Fruit fly (Drosophila melanogaster): ENCODE measurements around the gene CG14315.

Gene CG14315

dm6 chr3R:18158401-18158800 is at the start of gene CG14315:
Gene CG14315, plus strand, starts transcription at chr3R:18158701.
- TF ChIP-seq jim (GFP tag; optimal IDR thresholded peaks at IDR 0.05) (no peak), sage (GFP tag; optimal IDR thresholded peaks at IDR 0.05) (no peak), ey (GFP tag; optimal IDR thresholded peaks at IDR 0.05) (no peak), Hr83 (GFP tag; optimal IDR thresholded peaks at IDR 0.05; ENCODE audit: poor library complexity, severe bottlenecking) (no peak), pan (optimal IDR thresholded peaks at IDR 0.05) (no peak), CG9705 (GFP tag; optimal IDR thresholded peaks at IDR 0.05) (no peak)

- TF ChIP-seq N (GFP tag; optimal IDR thresholded peaks at IDR 0.05), result no peak
- no peak for TF ChIP-seq sage (GFP tag; optimal IDR thresholded peaks at IDR 0.05)
- no peak for TF ChIP-seq jim (GFP tag; optimal IDR thresholded peaks at IDR 0.05)
- TF ChIP-seq OdsH (GFP tag; optimal IDR thresholded peaks at IDR 0.05), result no peak
- TF ChIP-seq Hnf4 (GFP tag; optimal IDR thresholded peaks at IDR 0.05), result no peak
- TF ChIP-seq CrebA (GFP tag; optimal IDR thresholded peaks at IDR 0.05; ENCODE audit: borderline replicate concordance), result no peak
- TF ChIP-seq Dif (GFP tag; optimal IDR thresholded peaks at IDR 0.05; ENCODE audit: partially characterized antibody), result no peak
These were observed 46.8 kb upstream of the CG14315 start for dm6 chr3R:18111709-18112110.

dm6 chr3R:18114834-18115233 is 43.7 kb upstream of the CG14315 start:
- TF ChIP-seq GATAd (GFP tag; optimal IDR thresholded peaks at IDR 0.05), result no peak

dm6 chr3R:18117525-18117924 is 41.0 kb upstream of the CG14315 start:
- TF ChIP-seq woc (GFP tag; optimal IDR thresholded peaks at IDR 0.05) (no peak), CG9705 (GFP tag; optimal IDR thresholded peaks at IDR 0.05) (no peak), Vsx2 (GFP tag; optimal IDR thresholded peaks at IDR 0.05; ENCODE audit: partially characterized antibody) (no peak), br (GFP tag; optimal IDR thresholded peaks at IDR 0.05) (no peak), tai (GFP tag; optimal IDR thresholded peaks at IDR 0.05) (no peak), dsf (GFP tag; optimal IDR thresholded peaks at IDR 0.05; ENCODE audit: borderline replicate concordance) (no peak), N (GFP tag; optimal IDR thresholded peaks at IDR 0.05) (no peak), psq (GFP tag; optimal IDR thresholded peaks at IDR 0.05) (no peak), pan (optimal IDR thresholded peaks at IDR 0.05) (no peak)

dm6 chr3R:18118239-18118638 is 40.3 kb upstream of the CG14315 start:
- TF ChIP-seq jim (GFP tag; optimal IDR thresholded peaks at IDR 0.05) (no peak), usp (GFP tag; optimal IDR thresholded peaks at IDR 0.05) (no peak), dsf (GFP tag; optimal IDR thresholded peaks at IDR 0.05; ENCODE audit: borderline replicate concordance) (no peak), CG9705 (GFP tag; optimal IDR thresholded peaks at IDR 0.05) (no peak), fru (GFP tag; optimal IDR thresholded peaks at IDR 0.05) (no peak), woc (GFP tag; optimal IDR thresholded peaks at IDR 0.05) (no peak), Hnf4 (GFP tag; optimal IDR thresholded peaks at IDR 0.05) (no peak), Jra (GFP tag; optimal IDR thresholded peaks at IDR 0.05) (no peak), lola (GFP tag; optimal IDR thresholded peaks at IDR 0.05) (no peak), pan (optimal IDR thresholded peaks at IDR 0.05) (no peak), OdsH (GFP tag; optimal IDR thresholded peaks at IDR 0.05) (no peak), tai (GFP tag; optimal IDR thresholded peaks at IDR 0.05) (no peak), CrebA (GFP tag; optimal IDR thresholded peaks at IDR 0.05; ENCODE audit: borderline replicate concordance) (no peak), Abd-B (GFP tag; optimal IDR thresholded peaks at IDR 0.05) (no peak), h (GFP tag; optimal IDR thresholded peaks at IDR 0.05) (no peak), psq (GFP tag; optimal IDR thresholded peaks at IDR 0.05) (no peak), Hr78 (GFP tag; optimal IDR thresholded peaks at IDR 0.05) (no peak)

dm6 chr3R:18118695-18119094 is 39.8 kb upstream of the CG14315 start:
- TF ChIP-seq Vsx2 (GFP tag; optimal IDR thresholded peaks at IDR 0.05; ENCODE audit: partially characterized antibody), result no peak
- TF ChIP-seq Hnf4 (GFP tag; optimal IDR thresholded peaks at IDR 0.05), result no peak
- TF ChIP-seq dmrt93B (GFP tag; optimal IDR thresholded peaks at IDR 0.05), result no peak
- no peak for TF ChIP-seq sage (GFP tag; optimal IDR thresholded peaks at IDR 0.05)
- TF ChIP-seq Abd-B (GFP tag; optimal IDR thresholded peaks at IDR 0.05), result no peak
- TF ChIP-seq Dfd (GFP tag; optimal IDR thresholded peaks at IDR 0.05), result no peak
- TF ChIP-seq dl (GFP tag; optimal IDR thresholded peaks at IDR 0.05; ENCODE audit: insufficient read depth in 1 of 2, partially characterized antibody in 2 of 2), result no peak
- no peak for TF ChIP-seq dsf (GFP tag; optimal IDR thresholded peaks at IDR 0.05; ENCODE audit: borderline replicate concordance)
- no peak for TF ChIP-seq sv (GFP tag; optimal IDR thresholded peaks at IDR 0.05)
- TF ChIP-seq br (GFP tag; optimal IDR thresholded peaks at IDR 0.05), result no peak
- no peak for TF ChIP-seq Hr78 (GFP tag; optimal IDR thresholded peaks at IDR 0.05)
- no peak for TF ChIP-seq N (GFP tag; optimal IDR thresholded peaks at IDR 0.05)
- no peak for TF ChIP-seq jim (GFP tag; optimal IDR thresholded peaks at IDR 0.05)
- TF ChIP-seq fru (GFP tag; optimal IDR thresholded peaks at IDR 0.05), result no peak
- TF ChIP-seq Rel (GFP tag; optimal IDR thresholded peaks at IDR 0.05), result no peak
- TF ChIP-seq Rel (tag; optimal IDR thresholded peaks at IDR 0.05), result no peak

Data from whole organism, wandering third instar larva.